Worm (Caenorhabditis elegans): ENCODE measurements around the gene rbm-28.

Gene rbm-28

ce11 chrII:14904635-14905034 is 47.6 kb downstream of the rbm-28 start:
- TF ChIP-seq mdl-1 (tag; optimal IDR thresholded peaks at IDR 0.05) (no peak), ztf-1 (GFP tag; conservative IDR thresholded peaks at IDR 0.05) (no peak), crh-2 (tag; optimal IDR thresholded peaks at IDR 0.05) (no peak), nhr-10 (tag; optimal IDR thresholded peaks at IDR 0.05) (no peak), nhr-12 (tag; optimal IDR thresholded peaks at IDR 0.05) (no peak), gmeb-1 (tag; optimal IDR thresholded peaks at IDR 0.05) (no peak), lin-39 (tag; optimal IDR thresholded peaks at IDR 0.05) (no peak), dmd-4 (tag; optimal IDR thresholded peaks at IDR 0.05) (no peak), elt-1 (tag; optimal IDR thresholded peaks at IDR 0.05) (no peak), nhr-11 (tag; optimal IDR thresholded peaks at IDR 0.05) (no peak), F13H6.1 (tag; optimal IDR thresholded peaks at IDR 0.05) (no peak), nhr-129 (tag; optimal IDR thresholded peaks at IDR 0.05) (no peak), ztf-11 (tag; optimal IDR thresholded peaks at IDR 0.05) (no peak), ceh-16 (tag; optimal IDR thresholded peaks at IDR 0.05) (no peak), C34F6.9 (tag; optimal IDR thresholded peaks at IDR 0.05) (no peak), nhr-21 (tag; optimal IDR thresholded peaks at IDR 0.05) (no peak), unc-55 (GFP tag; optimal IDR thresholded peaks at IDR 0.05) (no peak), unc-39 (tag; optimal IDR thresholded peaks at IDR 0.05) (no peak)

ce11 chrII:14907719-14908118 is 50.7 kb downstream of the rbm-28 start:
- TF ChIP-seq ztf-11 (tag; optimal IDR thresholded peaks at IDR 0.05) (no peak), ztf-4 (tag; optimal IDR thresholded peaks at IDR 0.05) (no peak), nhr-10 (tag; optimal IDR thresholded peaks at IDR 0.05) (no peak), sma-3 (GFP tag; optimal IDR thresholded peaks at IDR 0.05) (no peak), ama-1 (optimal IDR thresholded peaks at IDR 0.05) (no peak), ztf-1 (GFP tag; conservative IDR thresholded peaks at IDR 0.05) (no peak), nhr-12 (tag; optimal IDR thresholded peaks at IDR 0.05) (no peak), elt-1 (tag; optimal IDR thresholded peaks at IDR 0.05) (no peak), nhr-129 (tag; optimal IDR thresholded peaks at IDR 0.05) (no peak)

- TF ChIP-seq ceh-82 (tag; optimal IDR thresholded peaks at IDR 0.05) = no peak
- no peak for TF ChIP-seq ztf-11 (tag; optimal IDR thresholded peaks at IDR 0.05)
- no peak for TF ChIP-seq ztf-4 (tag; optimal IDR thresholded peaks at IDR 0.05)
- TF ChIP-seq ceh-16 (tag; optimal IDR thresholded peaks at IDR 0.05) = no peak
- TF ChIP-seq aly-2 (tag; optimal IDR thresholded peaks at IDR 0.05) = no peak
- TF ChIP-seq egl-27 (tag; optimal IDR thresholded peaks at IDR 0.05) = no peak
- TF ChIP-seq blmp-1 (tag; optimal IDR thresholded peaks at IDR 0.05; ENCODE audit: insufficient read depth) = no peak
- no peak for TF ChIP-seq R02D3.7 (tag; optimal IDR thresholded peaks at IDR 0.05)
- TF ChIP-seq elt-3 (tag; optimal IDR thresholded peaks at IDR 0.05) = no peak
- no peak for TF ChIP-seq snpc-4 (tag; optimal IDR thresholded peaks at IDR 0.05)
- TF ChIP-seq lin-11 (tag; optimal IDR thresholded peaks at IDR 0.05) = no peak
- no peak for TF ChIP-seq Y55F3AM.14 (GFP tag; optimal IDR thresholded peaks at IDR 0.05)
- no peak for TF ChIP-seq mab-5 (tag; optimal IDR thresholded peaks at IDR 0.05)
- TF ChIP-seq unc-62 (GFP tag; optimal IDR thresholded peaks at IDR 0.05) = no peak
- no peak for TF ChIP-seq nhr-77 (tag; optimal IDR thresholded peaks at IDR 0.05)
- TF ChIP-seq sem-4 (tag; optimal IDR thresholded peaks at IDR 0.05) = no peak
Measured at ce11 chrII:14910307-14910706, 53.2 kb downstream of the rbm-28 start, which contains the start of gene R03C1.1. R03C1.1 (minus strand) TSS chrII:14910407.

Measured in whole organism, L2 larva.